Worm (Caenorhabditis elegans) whole organism, L2 larva: ENCODE measurements around the gene F13A2.5.

ENCODE experiments used
- C34F6.9 ChIP-seq: fragments of 150-350 bp; optimal IDR thresholded peaks from 2 replicates; lab custom pipeline; 2014; ENCODE audit warnings: missing biosample characterization, missing genetic modification characterization
- F13H6.1 ChIP-seq: sonication (generic microtip); optimal IDR thresholded peaks from 2 replicates; lab custom pipeline; 2016; ENCODE audit warnings: missing genetic modification characterization, missing compliant biosample characterization
- R02D3.7 ChIP-seq: fragments of 150-350 bp; optimal IDR thresholded peaks from 2 replicates; lab custom pipeline; 2014; ENCODE audit warnings: missing biosample characterization, missing genetic modification characterization
- Y55F3AM.14 ChIP-seq: fragments of 200-800 bp; sonication (Bioruptor generic); optimal IDR thresholded peaks from 2 replicates; lab custom pipeline; 2018; ENCODE audit warnings: mild to moderate bottlenecking, missing genetic modification characterization, missing compliant biosample characterization
- alr-1 ChIP-seq: fragments of 150-350 bp; optimal IDR thresholded peaks from 2 replicates; lab custom pipeline; 2014; ENCODE audit warnings: missing biosample characterization, missing genetic modification characterization
- aly-2 ChIP-seq: fragments of 150-350 bp; optimal IDR thresholded peaks from 2 replicates; lab custom pipeline; 2014; ENCODE audit warnings: missing biosample characterization, missing genetic modification characterization
- blmp-1 ChIP-seq: sonication (generic microtip); optimal IDR thresholded peaks from 2 replicates; lab custom pipeline; 2017; ENCODE audit warnings: missing genetic modification characterization, mild to moderate bottlenecking, missing compliant biosample characterization, antibody characterized with exemption, moderate library complexity; ENCODE audit not compliant: insufficient read depth
- dmd-4 ChIP-seq: sonication (generic microtip); optimal IDR thresholded peaks from 2 replicates; lab custom pipeline; 2017; ENCODE audit warnings: missing biosample characterization, missing genetic modification characterization
- egl-27 ChIP-seq: sonication (generic microtip); optimal IDR thresholded peaks from 3 replicates; lab custom pipeline; 2017; ENCODE audit warnings: missing biosample characterization, missing genetic modification reagents, missing genetic modification characterization
- elt-1 ChIP-seq: fragments of 150-350 bp; optimal IDR thresholded peaks from 2 replicates; lab custom pipeline; 2014; ENCODE audit warnings: missing biosample characterization, missing genetic modification characterization
- elt-3 ChIP-seq: sonication (generic microtip); optimal IDR thresholded peaks from 2 replicates; lab custom pipeline; 2017; ENCODE audit warnings: missing biosample characterization, missing genetic modification characterization
- fos-1 ChIP-seq: fragments of 150-350 bp; optimal IDR thresholded peaks from 2 replicates; lab custom pipeline; 2014; ENCODE audit warnings: missing biosample characterization, missing genetic modification characterization
- gmeb-1 ChIP-seq: fragments of 150-350 bp; optimal IDR thresholded peaks from 2 replicates; lab custom pipeline; 2014; ENCODE audit warnings: missing biosample characterization, missing genetic modification characterization
- lin-11 ChIP-seq: fragments of 150-350 bp; sonication (generic microtip); optimal IDR thresholded peaks from 2 replicates; lab custom pipeline; 2014; ENCODE audit warnings: missing biosample characterization, missing genetic modification characterization, inconsistent platforms, mixed read lengths
- lin-13 ChIP-seq: fragments of 150-350 bp; optimal IDR thresholded peaks from 2 replicates; lab custom pipeline; 2014; ENCODE audit warnings: missing biosample characterization, missing genetic modification reagents, missing genetic modification characterization
- lsy-2 ChIP-seq, 2 experiments: fragments of 150-350 bp in 1 of 2; sonication (generic microtip) in 1 of 2; optimal IDR thresholded peaks; 2 replicates each; lab custom pipeline; 2014 to 2017; ENCODE audit warnings: missing biosample characterization in 2 of 2, missing genetic modification characterization in 2 of 2
- mab-5 ChIP-seq: fragments of 150-350 bp; optimal IDR thresholded peaks from 2 replicates; lab custom pipeline; 2014; ENCODE audit warnings: missing biosample characterization, missing genetic modification characterization
- mdl-1 ChIP-seq, 2 experiments: fragments of 150-350 bp in 1 of 2; sonication (generic microtip) in 1 of 2; optimal IDR thresholded peaks; 2 replicates each; lab custom pipeline; 2017; ENCODE audit warnings: missing biosample characterization in 2 of 2, missing genetic modification characterization in 2 of 2
- nhr-10 ChIP-seq: sonication (generic microtip); optimal IDR thresholded peaks from 2 replicates; lab custom pipeline; 2017; ENCODE audit warnings: missing biosample characterization, missing genetic modification characterization
- nhr-11 ChIP-seq: fragments of 150-350 bp; optimal IDR thresholded peaks from 2 replicates; lab custom pipeline; 2014; ENCODE audit warnings: missing biosample characterization, missing genetic modification characterization
- nhr-129 ChIP-seq: fragments of 150-350 bp; optimal IDR thresholded peaks from 2 replicates; lab custom pipeline; 2014; ENCODE audit warnings: missing biosample characterization, missing genetic modification characterization
- nhr-21 ChIP-seq: fragments of 150-350 bp; optimal IDR thresholded peaks from 2 replicates; lab custom pipeline; 2014; ENCODE audit warnings: missing biosample characterization, missing genetic modification characterization
- nhr-23 ChIP-seq: fragments of 150-350 bp; optimal IDR thresholded peaks from 2 replicates; lab custom pipeline; 2014; ENCODE audit warnings: missing biosample characterization, missing genetic modification reagents, missing genetic modification characterization
- nhr-237 ChIP-seq: fragments of 150-350 bp; optimal IDR thresholded peaks from 2 replicates; lab custom pipeline; 2014; ENCODE audit warnings: missing biosample characterization, missing genetic modification characterization
- nhr-6 ChIP-seq: fragments of 150-350 bp; optimal IDR thresholded peaks from 2 replicates; lab custom pipeline; 2014; ENCODE audit warnings: missing biosample characterization, missing genetic modification characterization
- nhr-77 ChIP-seq: fragments of 150-350 bp; optimal IDR thresholded peaks from 2 replicates; lab custom pipeline; 2014; ENCODE audit warnings: missing biosample characterization, missing genetic modification characterization
- sem-4 ChIP-seq: fragments of 150-350 bp; optimal IDR thresholded peaks from 2 replicates; lab custom pipeline; 2014; ENCODE audit warnings: missing biosample characterization, missing genetic modification reagents, missing genetic modification characterization
- skn-1 ChIP-seq: sonication (generic microtip); optimal IDR thresholded peaks from 2 replicates; lab custom pipeline; 2017; ENCODE audit warnings: missing biosample characterization, missing genetic modification characterization
- sma-3 ChIP-seq: sonication (generic microtip); optimal IDR thresholded peaks from 2 replicates; lab custom pipeline; 2016; ENCODE audit warnings: missing genetic modification reagents, missing genetic modification characterization, missing compliant biosample characterization
- sma-9 ChIP-seq, 2 experiments: fragments of 150-350 bp in 1 of 2; sonication (generic microtip) in 1 of 2; optimal IDR thresholded peaks; 2 replicates each; lab custom pipeline; 2014 to 2016; ENCODE audit warnings: missing genetic modification characterization in 2 of 2, mild to moderate bottlenecking in 1 of 2, missing biosample characterization in 1 of 2, missing compliant biosample characterization in 1 of 2, missing genetic modification reagents in 1 of 2, moderate library complexity in 1 of 2
- snpc-4 ChIP-seq: fragments of 150-350 bp; optimal IDR thresholded peaks from 2 replicates; lab custom pipeline; 2014; ENCODE audit warnings: missing biosample characterization, missing genetic modification characterization
- unc-39 ChIP-seq: fragments of 150-350 bp; optimal IDR thresholded peaks from 2 replicates; lab custom pipeline; 2014; ENCODE audit warnings: missing biosample characterization, missing genetic modification characterization
- unc-55 ChIP-seq: fragments of 150-350 bp; sonication (generic microtip); optimal IDR thresholded peaks from 3 replicates; lab custom pipeline; 2014; ENCODE audit warnings: missing biosample characterization, missing genetic modification reagents, missing genetic modification characterization
- unc-62 ChIP-seq: fragments of 150-350 bp; optimal IDR thresholded peaks from 2 replicates; lab custom pipeline; 2014; ENCODE audit warnings: missing biosample characterization, missing genetic modification reagents, missing genetic modification characterization
- zag-1 ChIP-seq: fragments of 150-350 bp; optimal IDR thresholded peaks from 2 replicates; lab custom pipeline; 2014; ENCODE audit warnings: missing biosample characterization, missing genetic modification characterization
- ztf-11 ChIP-seq: sonication (generic microtip); optimal IDR thresholded peaks from 2 replicates; lab custom pipeline; 2017; ENCODE audit warnings: missing biosample characterization, missing genetic modification characterization
- ztf-4 ChIP-seq: fragments of 150-350 bp; optimal IDR thresholded peaks from 2 replicates; lab custom pipeline; 2014; ENCODE audit warnings: missing biosample characterization, missing genetic modification characterization

The F13A2.5 gene

DNA sequence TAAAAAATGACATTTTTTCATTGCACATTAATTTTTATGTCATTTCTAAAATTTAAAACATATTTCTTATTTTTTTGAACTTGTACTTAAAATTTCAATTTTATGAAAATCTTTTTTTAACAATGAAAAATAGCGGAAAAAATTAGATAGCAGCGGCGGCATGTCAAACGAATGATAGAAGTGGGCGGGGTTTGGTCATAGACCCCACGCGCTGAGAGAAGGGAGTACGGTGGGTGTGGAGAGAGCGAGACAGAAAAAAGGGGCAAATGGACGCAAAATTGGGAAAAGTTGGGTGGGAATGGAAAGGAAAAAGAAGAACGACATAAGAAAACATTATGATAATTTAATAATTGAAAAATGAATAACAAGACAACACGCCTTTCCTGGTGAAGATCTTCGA is 13.8 kb downstream of the F13A2.5 start:
- TF ChIP-seq nhr-11 (tag; lab: Kevin White, UChicago): no peak
- TF ChIP-seq nhr-23 (tag; lab: Kevin White, UChicago): no peak
- no peak for TF ChIP-seq sma-9 (GFP tag; optimal IDR thresholded peaks at IDR 0.05; lab: Kevin White, UChicago)
- no peak for TF ChIP-seq sma-9 (tag; optimal IDR thresholded peaks at IDR 0.05; lab: Kevin White, UChicago)
- no peak for TF ChIP-seq ztf-4
- no peak for TF ChIP-seq snpc-4 (tag; lab: Kevin White, UChicago)
- no peak for TF ChIP-seq zag-1 (tag; lab: Kevin White, UChicago)
- no peak for TF ChIP-seq nhr-237
- no peak for TF ChIP-seq unc-39
- TF ChIP-seq mdl-1 (tag; optimal IDR thresholded peaks at IDR 0.05; lab: Kevin White, UChicago): no peak
- no peak for TF ChIP-seq Y55F3AM.14 (GFP tag; lab: Kevin White, UChicago)
- TF ChIP-seq sem-4 (tag; lab: Kevin White, UChicago): no peak
- no peak for TF ChIP-seq skn-1 (tag; lab: Kevin White, UChicago)
- no peak for TF ChIP-seq blmp-1 (tag; lab: Kevin White, UChicago)
- TF ChIP-seq unc-62: no peak
- TF ChIP-seq R02D3.7 (tag; lab: Kevin White, UChicago): no peak
- TF ChIP-seq nhr-10 (tag; lab: Kevin White, UChicago): no peak

DNA sequence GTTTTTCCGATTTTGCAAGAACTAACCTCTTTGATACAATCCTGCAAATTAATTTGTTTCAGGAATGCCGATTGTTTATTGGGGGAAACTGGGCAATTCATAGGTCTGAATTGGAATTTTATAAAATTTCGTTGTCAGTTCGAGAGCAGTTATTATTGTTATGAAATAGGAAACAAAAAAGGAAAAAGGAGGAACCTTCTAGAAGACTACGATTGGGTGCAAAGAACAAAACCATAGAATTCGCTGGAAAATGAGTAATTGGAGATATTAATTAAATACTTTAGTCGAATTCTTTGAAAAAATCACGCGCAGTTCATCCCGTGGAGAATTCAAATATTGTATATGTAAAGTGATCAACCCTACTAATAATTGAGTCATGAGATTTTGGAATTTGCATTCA is 14.4 kb downstream of the F13A2.5 start, which contains the start of gene F13A2.9:
TSS of gene F13A2.9 (minus strand) at position 101 of the 400 bp plus-strand sequence.
- no peak for TF ChIP-seq nhr-21 (tag; lab: Kevin White, UChicago)
- no peak for TF ChIP-seq unc-55 (GFP tag; lab: Kevin White, UChicago)
- no peak for TF ChIP-seq skn-1 (tag; lab: Kevin White, UChicago)
- no peak for TF ChIP-seq unc-39
- no peak for TF ChIP-seq unc-62
- TF ChIP-seq lsy-2 (tag; optimal IDR thresholded peaks at IDR 0.05; lab: Kevin White, UChicago): no peak
- TF ChIP-seq, all 48 proteins: peak for 0

DNA sequence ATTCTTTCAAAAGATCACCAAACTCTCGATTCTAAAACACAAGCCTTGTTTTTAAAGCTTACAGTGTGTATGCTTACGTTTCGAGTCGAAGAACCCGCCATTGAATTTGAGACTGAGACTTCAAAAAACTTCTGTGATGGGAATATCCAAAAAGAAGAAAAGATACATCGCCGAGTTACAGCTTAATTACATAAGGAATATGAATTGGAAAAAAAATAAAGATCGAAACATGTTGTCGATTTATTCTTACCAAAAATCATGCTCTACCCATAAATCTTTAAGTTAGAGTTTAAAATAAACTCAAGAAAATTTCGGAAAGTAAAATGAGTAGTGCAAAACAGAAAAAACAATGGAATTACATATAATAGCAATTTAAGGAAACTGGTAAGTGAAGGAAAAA is 15.6 kb downstream of the F13A2.5 start, which contains the start of gene F13A2.10:
TSS of gene F13A2.10 (minus strand) at position 101 of the 400 bp plus-strand sequence.
- TF ChIP-seq nhr-11 (tag; lab: Kevin White, UChicago): no peak
- TF ChIP-seq mab-5 (tag; lab: Kevin White, UChicago): no peak
- TF ChIP-seq Y55F3AM.14 (GFP tag; lab: Kevin White, UChicago): no peak
- TF ChIP-seq gmeb-1 (tag; lab: Kevin White, UChicago): no peak
- no peak for TF ChIP-seq nhr-129 (tag; lab: Kevin White, UChicago)
- TF ChIP-seq fos-1 (tag; lab: Kevin White, UChicago): no peak
- TF ChIP-seq nhr-77 (tag; lab: Kevin White, UChicago): no peak
- no peak for TF ChIP-seq nhr-6 (tag; lab: Kevin White, UChicago)
- TF ChIP-seq elt-1 (tag; lab: Kevin White, UChicago): no peak
- no peak for TF ChIP-seq mdl-1 (tag; optimal IDR thresholded peaks at IDR 0.05; lab: Kevin White, UChicago)
- no peak for TF ChIP-seq F13H6.1 (tag; lab: Kevin White, UChicago)
- TF ChIP-seq sma-3 (GFP tag; lab: Kevin White, UChicago): no peak
- no peak for TF ChIP-seq blmp-1 (tag; lab: Kevin White, UChicago)

DNA sequence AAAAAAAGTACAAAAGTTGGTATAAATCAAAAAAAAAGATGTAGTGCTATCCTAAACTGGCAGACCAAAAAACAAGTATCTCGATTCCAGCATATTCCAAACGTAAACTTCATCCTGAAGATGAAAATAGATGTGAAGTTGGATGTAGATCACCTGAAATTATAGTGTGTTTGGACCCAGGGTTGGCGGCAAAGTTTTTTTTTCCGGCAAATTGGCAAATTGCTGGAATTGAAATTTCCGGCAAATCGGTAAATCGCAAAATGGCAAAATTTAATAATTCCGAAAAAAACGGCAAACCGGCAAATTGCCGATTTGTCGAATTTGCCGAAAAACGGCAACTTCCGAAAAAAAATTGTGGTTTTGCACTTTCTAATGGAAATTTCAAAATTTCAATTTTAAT is 17.3 kb downstream of the F13A2.5 start, which contains the start of gene F13A2.2:
TSS of gene F13A2.2 (minus strand) at position 101 of the 400 bp plus-strand sequence.
- no peak for TF ChIP-seq aly-2 (tag; lab: Kevin White, UChicago)
- TF ChIP-seq dmd-4 (tag; lab: Kevin White, UChicago): no peak
- TF ChIP-seq fos-1 (tag; lab: Kevin White, UChicago): no peak
- TF ChIP-seq lin-11 (tag; lab: Kevin White, UChicago): no peak
- TF ChIP-seq Y55F3AM.14 (GFP tag; lab: Kevin White, UChicago): no peak
- TF ChIP-seq alr-1 (tag; lab: Kevin White, UChicago): no peak

DNA sequence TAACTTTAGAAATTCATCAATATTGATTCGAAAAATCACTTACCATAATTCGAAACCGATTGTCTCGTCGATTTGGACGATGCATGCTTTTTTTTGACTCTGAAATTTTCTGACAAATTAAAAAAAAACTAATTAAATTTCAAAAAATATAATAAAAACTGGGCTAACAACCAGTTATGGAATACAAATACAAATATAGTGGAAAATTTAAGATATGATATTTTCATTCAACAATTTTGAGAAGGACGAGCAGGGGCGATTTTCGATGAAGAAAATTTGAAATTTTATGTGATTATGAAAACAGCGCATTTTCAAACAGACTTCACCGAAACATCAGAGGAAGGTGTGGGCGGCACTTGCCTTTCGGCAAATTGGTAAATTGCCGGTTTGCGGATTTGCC is 19.5 kb downstream of the F13A2.5 start, which contains the start of gene F13A2.1:
TSS of gene F13A2.1 (minus strand) at position 101 of the 400 bp plus-strand sequence.
- no peak for TF ChIP-seq C34F6.9 (tag; lab: Kevin White, UChicago)
- TF ChIP-seq nhr-6 (tag; lab: Kevin White, UChicago): no peak
- TF ChIP-seq lin-13 (GFP tag; lab: Kevin White, UChicago): no peak
- TF ChIP-seq elt-3 (tag; lab: Kevin White, UChicago): no peak
- no peak for TF ChIP-seq ztf-11 (tag; lab: Kevin White, UChicago)
- TF ChIP-seq egl-27: no peak
- TF ChIP-seq nhr-21 (tag; lab: Kevin White, UChicago): no peak
